Worm (Caenorhabditis elegans) whole organism, young adult: ENCODE data around the gene F44B9.8.

Source experiments
- Y53F4B.3 ChIP-seq: fragments of 200-800 bp; sonication (Bioruptor generic); IDR thresholded peaks from 2 replicates; pipeline ENCODE4 v1.3.6; 2022; ENCODE audit warnings: missing genetic modification reagents, missing genetic modification characterization, missing compliant biosample characterization
- ama-1 ChIP-seq, 3 experiments: fragments of 150-350 bp in 1 of 3; sonication (generic microtip) in 2 of 3; optimal IDR thresholded peaks; 2 replicates each; lab custom pipeline; 2014 to 2018; ENCODE audit warnings: missing biosample characterization in 2 of 3, missing genetic modification characterization in 2 of 3, missing genetic modification reagents in 2 of 3
- chd-7 ChIP-seq: sonication (generic microtip); optimal IDR thresholded peaks from 2 replicates; lab custom pipeline; 2016; ENCODE audit warnings: mild to moderate bottlenecking, missing genetic modification characterization, moderate library complexity, missing compliant biosample characterization
- him-1 ChIP-seq: sonication (generic microtip); optimal IDR thresholded peaks from 2 replicates; lab custom pipeline; 2016; ENCODE audit warnings: missing genotype, missing genetic modification reagents, missing genetic modification characterization, missing compliant biosample characterization
- pha-4 ChIP-seq: fragments of 150-350 bp; sonication (generic microtip); optimal IDR thresholded peaks from 2 replicates; lab custom pipeline; 2014; ENCODE audit warnings: missing biosample characterization, missing genetic modification reagents, missing genetic modification characterization

DNA sequence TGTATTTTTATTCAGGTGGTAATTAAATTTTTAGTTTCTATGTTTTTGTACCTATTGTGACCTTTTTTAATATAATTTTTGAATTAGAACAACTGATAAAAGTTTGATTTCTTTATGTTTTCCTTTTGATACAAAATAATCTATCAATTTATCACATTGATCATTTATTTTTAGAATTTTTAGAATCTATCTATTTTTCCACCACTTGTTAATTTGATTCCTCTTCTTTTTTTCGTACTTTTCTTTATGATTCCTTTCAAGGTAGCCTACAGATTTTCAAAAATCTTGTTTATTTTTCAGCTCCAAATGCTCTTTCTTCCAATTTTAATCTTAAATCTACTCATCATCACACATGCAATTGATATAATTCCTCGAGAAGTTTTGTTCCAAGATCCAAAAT lies 8.5 kb upstream of the F44B9.8 start, which contains the start of gene dpf-6:
- TF ChIP-seq Y53F4B.3 (GFP tag; lab: Robert Waterston, UW) (no peak), chd-7 (no peak), ama-1 (optimal IDR thresholded peaks at IDR 0.05; lab: Kevin White, UChicago) (no peak), ama-1 (GFP tag; optimal IDR thresholded peaks at IDR 0.05; lab: Kevin White, UChicago) (no peak), him-1 (tag; lab: Kevin White, UChicago) (no peak), pha-4 (no peak)
